Fruit fly (Drosophila melanogaster) whole organism, adult: ENCODE data around the gene CG12069.

Experiments
- CG11617 ChIP-seq: fragments of 200-800 bp; sonication (Bioruptor generic); optimal IDR thresholded peaks from 2 replicates; lab custom pipeline; 2017; ENCODE audit warnings: mild to moderate bottlenecking, missing biosample characterization, missing genetic modification reagents, missing genetic modification characterization
- CG12768 ChIP-seq: fragments of 200-800 bp; sonication (Bioruptor generic); optimal IDR thresholded peaks from 2 replicates; lab custom pipeline; 2017; ENCODE audit warnings: missing biosample characterization, missing genetic modification characterization, mild to moderate bottlenecking, moderate library complexity, missing genetic modification reagents
- CG14711 ChIP-seq: fragments of 200-800 bp; sonication (Bioruptor generic); optimal IDR thresholded peaks from 2 replicates; lab custom pipeline; 2018; ENCODE audit warnings: missing biosample characterization, mild to moderate bottlenecking, missing genetic modification characterization, moderate library complexity
- CG1620 ChIP-seq: fragments of 200-800 bp; sonication (Bioruptor generic); optimal IDR thresholded peaks from 2 replicates; lab custom pipeline; 2016; ENCODE audit warnings: missing biosample characterization, missing genetic modification characterization
- CG33017 ChIP-seq: fragments of 200-800 bp; sonication (Bioruptor generic); optimal IDR thresholded peaks from 2 replicates; lab custom pipeline; 2018; ENCODE audit warnings: missing biosample characterization, mild to moderate bottlenecking, missing genetic modification characterization, moderate library complexity
- CG5204 ChIP-seq: fragments of 200-800 bp; sonication (Bioruptor generic); optimal IDR thresholded peaks from 2 replicates; lab custom pipeline; 2016; ENCODE audit warnings: missing biosample characterization, missing genetic modification characterization
- CG7045 ChIP-seq: fragments of 200-800 bp; sonication (Bioruptor generic); optimal IDR thresholded peaks from 2 replicates; lab custom pipeline; 2017; ENCODE audit warnings: missing biosample characterization, mild to moderate bottlenecking, missing genetic modification characterization
- CG7101 ChIP-seq: fragments of 200-800 bp; sonication (Bioruptor generic); optimal IDR thresholded peaks from 2 replicates; lab custom pipeline; 2018; ENCODE audit warnings: missing biosample characterization, mild to moderate bottlenecking, missing genetic modification characterization, moderate library complexity
- Clk ChIP-seq: fragments of 200-800 bp; sonication (Bioruptor generic); optimal IDR thresholded peaks from 2 replicates; lab custom pipeline; 2017; ENCODE audit warnings: missing biosample characterization, missing genetic modification characterization
- Crg-1 ChIP-seq: fragments of 200-800 bp; sonication (Bioruptor generic); optimal IDR thresholded peaks from 2 replicates; lab custom pipeline; 2016; ENCODE audit warnings: missing biosample characterization, missing genetic modification characterization
- Hr96 ChIP-seq: fragments of 200-800 bp; sonication (Bioruptor generic); optimal IDR thresholded peaks from 2 replicates; lab custom pipeline; 2016; ENCODE audit warnings: missing biosample characterization, missing genetic modification characterization
- Mnt ChIP-seq: fragments of 200-800 bp; sonication (Bioruptor generic); optimal IDR thresholded peaks from 2 replicates; lab custom pipeline; 2016; ENCODE audit warnings: missing biosample characterization, mild to moderate bottlenecking, missing genetic modification characterization
- bab1 ChIP-seq: fragments of 200-800 bp; sonication (Bioruptor generic); optimal IDR thresholded peaks from 3 replicates; lab custom pipeline; 2019; ENCODE audit warnings: missing biosample characterization, mild to moderate bottlenecking, missing genetic modification characterization, moderate library complexity
- cic ChIP-seq: fragments of 200-800 bp; sonication (Bioruptor generic); optimal IDR thresholded peaks from 2 replicates; lab custom pipeline; 2017; ENCODE audit warnings: missing biosample characterization, mild to moderate bottlenecking, missing genetic modification characterization, moderate library complexity
- cnc ChIP-seq, 2 experiments: fragments of >200 bp; optimal IDR thresholded peaks; 2 replicates each; lab custom pipeline; 2017
- kay ChIP-seq: fragments of 200-800 bp; sonication (Bioruptor generic); peaks from one replicate; lab custom pipeline; 2016; ENCODE audit warnings: missing biosample characterization, missing genetic modification characterization, borderline replicate concordance
- ovo ChIP-seq: fragments of 200-800 bp; sonication (Bioruptor generic); optimal IDR thresholded peaks from 2 replicates; lab custom pipeline; 2016; ENCODE audit warnings: missing biosample characterization, missing genetic modification characterization
- pad ChIP-seq: fragments of 200-800 bp; sonication (Bioruptor generic); optimal IDR thresholded peaks from 3 replicates; lab custom pipeline; 2017; ENCODE audit warnings: missing biosample characterization, missing genetic modification characterization, mild to moderate bottlenecking, moderate library complexity, missing genetic modification reagents
- tj ChIP-seq: fragments of 200-800 bp; sonication (Bioruptor generic); optimal IDR thresholded peaks from 3 replicates; lab custom pipeline; 2017; ENCODE audit warnings: missing biosample characterization, mild to moderate bottlenecking, missing genetic modification characterization, moderate library complexity
- toe ChIP-seq: fragments of 200-800 bp; sonication (Bioruptor generic); optimal IDR thresholded peaks from 2 replicates; lab custom pipeline; 2016; ENCODE audit warnings: missing biosample characterization, missing genetic modification characterization

CG12069 gene

DNA sequence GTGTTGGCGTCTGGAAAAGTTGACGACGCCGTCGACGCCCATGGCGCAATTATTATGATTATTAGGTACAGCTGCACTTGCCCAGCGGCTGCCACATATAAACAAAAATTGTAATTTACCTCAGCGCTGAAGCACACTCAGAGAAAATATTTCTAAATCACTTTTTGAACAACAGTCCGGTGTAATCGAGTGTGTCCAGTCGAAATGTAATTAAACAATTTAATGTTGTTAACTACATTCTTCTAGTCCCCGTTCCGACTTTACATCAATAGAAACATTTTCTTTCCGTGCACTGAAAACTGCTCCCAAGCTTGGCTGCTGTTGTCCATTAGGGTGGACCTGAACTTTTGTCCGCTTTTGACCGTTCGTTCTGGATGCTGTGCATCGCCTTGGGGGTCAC lies 33.7 kb upstream of the CG12069 start:
- TF ChIP-seq CG5204 (GFP tag; lab: Kevin White, UChicago) (no peak), kay (GFP tag; lab: Kevin White, UChicago) (no peak), pad (GFP tag; lab: Kevin White, UChicago) (no peak), Hr96 (GFP tag; lab: Kevin White, UChicago) (no peak), Crg-1 (GFP tag; lab: Kevin White, UChicago) (no peak), CG7045 (GFP tag; lab: Kevin White, UChicago) (no peak), Mnt (GFP tag; lab: Kevin White, UChicago) (no peak), bab1 (GFP tag; lab: Kevin White, UChicago) (no peak), CG33017 (tag; lab: Kevin White, UChicago) (no peak), Clk (GFP tag; lab: Kevin White, UChicago) (no peak), tj (GFP tag; lab: Kevin White, UChicago) (no peak), CG12768 (no peak), cnc (optimal IDR thresholded peaks at IDR 0.05; lab: Kevin White, UChicago) (no peak), cic (GFP tag; lab: Kevin White, UChicago) (no peak), CG14711 (tag; lab: Kevin White, UChicago) (no peak), CG11617 (no peak), CG7101 (no peak), CG1620 (GFP tag; lab: Kevin White, UChicago) (no peak), ovo (GFP tag; lab: Kevin White, UChicago) (no peak)

DNA sequence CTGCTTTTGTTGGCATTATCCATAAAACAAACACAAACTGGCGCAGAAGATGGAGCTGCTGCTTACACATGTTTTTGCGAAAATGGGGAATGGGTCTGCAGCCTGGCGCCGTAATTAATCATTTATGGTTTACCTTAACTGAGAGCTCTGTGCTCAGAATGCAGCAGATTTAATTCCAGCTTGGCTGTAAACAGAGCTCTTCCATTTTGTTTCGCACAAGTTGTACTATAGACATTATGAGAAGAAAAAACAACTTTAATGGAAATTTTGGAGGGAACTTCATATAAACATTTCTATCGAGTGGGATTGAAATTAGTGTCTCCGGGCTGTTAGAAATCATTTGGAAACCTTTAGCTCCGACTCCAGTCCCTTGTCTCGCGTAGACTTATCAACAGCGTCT lies 30.5 kb upstream of the CG12069 start, which contains the start of gene eIF4H2:
eIF4H2 (plus strand) TSS at position 301 of the 400 bp plus-strand sequence.
- no peak for TF ChIP-seq CG7101
- no peak for TF ChIP-seq CG11617
- no peak for TF ChIP-seq bab1 (GFP tag; lab: Kevin White, UChicago)
- no peak for TF ChIP-seq Mnt (GFP tag; lab: Kevin White, UChicago)
- no peak for TF ChIP-seq kay (GFP tag; lab: Kevin White, UChicago)
- TF ChIP-seq CG12768 = no peak
- TF ChIP-seq cic (GFP tag; lab: Kevin White, UChicago) = no peak
- TF ChIP-seq cnc (optimal IDR thresholded peaks at IDR 0.05; lab: Kevin White, UChicago) = no peak
- TF ChIP-seq pad (GFP tag; lab: Kevin White, UChicago) = no peak
- TF ChIP-seq Hr96 (GFP tag; lab: Kevin White, UChicago) = no peak
- TF ChIP-seq CG14711 (tag; lab: Kevin White, UChicago) = no peak
- no peak for TF ChIP-seq CG7045 (GFP tag; lab: Kevin White, UChicago)
- TF ChIP-seq tj (GFP tag; lab: Kevin White, UChicago) = no peak
- TF ChIP-seq CG5204 (GFP tag; lab: Kevin White, UChicago) = no peak
- TF ChIP-seq ovo (GFP tag; lab: Kevin White, UChicago) = no peak
- TF ChIP-seq Crg-1 (GFP tag; lab: Kevin White, UChicago) = no peak

- no peak for TF ChIP-seq CG7101
- TF ChIP-seq Hr96 (GFP tag; lab: Kevin White, UChicago) = no peak
- TF ChIP-seq kay (GFP tag; lab: Kevin White, UChicago) = no peak
- no peak for TF ChIP-seq CG1620 (GFP tag; lab: Kevin White, UChicago)
- no peak for TF ChIP-seq CG5204 (GFP tag; lab: Kevin White, UChicago)
- TF ChIP-seq Mnt (GFP tag; lab: Kevin White, UChicago) = no peak
- TF ChIP-seq CG14711 (tag; lab: Kevin White, UChicago) = no peak
- TF ChIP-seq toe (GFP tag; lab: Kevin White, UChicago) = no peak
- no peak for TF ChIP-seq CG12768
- no peak for TF ChIP-seq CG7045 (GFP tag; lab: Kevin White, UChicago)
- no peak for TF ChIP-seq ovo (GFP tag; lab: Kevin White, UChicago)
- no peak for TF ChIP-seq CG11617
- no peak for TF ChIP-seq Clk (GFP tag; lab: Kevin White, UChicago)
- no peak for TF ChIP-seq cnc (optimal IDR thresholded peaks at IDR 0.05; lab: Kevin White, UChicago)
- no peak for TF ChIP-seq Crg-1 (GFP tag; lab: Kevin White, UChicago)
Measured at dm6 chr3R:30722374-30722773, 27.1 kb upstream of the CG12069 start.

DNA sequence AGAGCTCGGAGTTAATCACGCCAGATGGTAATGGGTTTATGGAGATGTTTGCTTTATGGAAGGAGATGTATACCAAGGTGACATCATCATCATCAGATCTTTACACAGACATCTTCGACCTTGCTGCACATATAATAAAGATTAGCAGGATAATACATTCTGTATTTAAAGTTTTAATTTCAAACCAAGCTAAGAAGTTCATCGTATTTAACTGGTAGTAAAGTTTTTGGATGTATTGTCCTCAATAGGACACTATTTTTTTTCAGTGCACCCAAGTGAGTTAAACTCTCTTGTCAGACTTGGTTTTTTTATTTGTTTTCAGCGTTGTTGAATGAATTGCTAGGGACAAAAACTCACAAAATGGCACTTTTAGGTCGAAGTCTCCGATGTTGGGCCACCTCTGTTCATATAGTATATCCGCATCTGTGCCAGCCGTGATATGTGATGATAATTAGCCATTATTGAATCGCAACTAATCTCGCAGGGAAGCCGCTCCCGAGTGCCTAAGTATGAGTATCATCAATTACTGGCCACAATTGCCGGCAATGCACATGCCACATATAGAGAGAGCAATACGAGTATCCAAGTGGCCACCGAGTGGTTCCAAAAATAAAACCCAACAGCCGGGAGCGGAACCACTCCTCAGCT lies 26.0 kb upstream of the CG12069 start:
- TF ChIP-seq Crg-1 (GFP tag; lab: Kevin White, UChicago) (no peak), kay (GFP tag; lab: Kevin White, UChicago) (no peak), toe (GFP tag; lab: Kevin White, UChicago) (no peak), CG14711 (tag; lab: Kevin White, UChicago) (no peak), CG12768 (no peak), Clk (GFP tag; lab: Kevin White, UChicago) (no peak), CG5204 (GFP tag; lab: Kevin White, UChicago) (no peak), CG1620 (GFP tag; lab: Kevin White, UChicago) (no peak), tj (GFP tag; lab: Kevin White, UChicago) (no peak)

DNA sequence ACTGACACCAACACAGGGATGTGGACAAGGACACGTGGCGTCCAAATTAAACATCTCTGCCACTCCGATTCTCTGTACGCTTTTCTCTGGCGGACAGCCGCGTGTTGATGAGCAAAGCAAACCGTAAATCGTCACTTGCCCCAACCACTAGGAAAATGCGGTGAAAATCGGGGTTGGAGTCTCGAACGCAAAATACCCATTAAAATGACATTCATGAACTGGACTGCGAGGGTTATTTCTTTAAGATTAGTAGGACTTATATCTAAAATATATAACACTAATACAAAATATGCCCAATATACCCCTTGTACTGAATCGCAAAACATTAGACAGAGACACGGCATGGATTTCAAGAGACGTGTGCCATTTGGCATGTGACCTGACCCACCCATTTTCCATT lies 23.1 kb upstream of the CG12069 start:
- TF ChIP-seq tj (GFP tag; lab: Kevin White, UChicago) = no peak
- TF ChIP-seq pad (GFP tag; lab: Kevin White, UChicago) = no peak
- TF ChIP-seq CG33017 (tag; lab: Kevin White, UChicago) = no peak
- no peak for TF ChIP-seq toe (GFP tag; lab: Kevin White, UChicago)
- no peak for TF ChIP-seq ovo (GFP tag; lab: Kevin White, UChicago)
- TF ChIP-seq CG7101 = no peak
- no peak for TF ChIP-seq Crg-1 (GFP tag; lab: Kevin White, UChicago)
- TF ChIP-seq CG7045 (GFP tag; lab: Kevin White, UChicago) = no peak
- no peak for TF ChIP-seq Clk (GFP tag; lab: Kevin White, UChicago)
- no peak for TF ChIP-seq CG12768
- TF ChIP-seq CG11617 = no peak
- no peak for TF ChIP-seq cic (GFP tag; lab: Kevin White, UChicago)
- TF ChIP-seq cnc (optimal IDR thresholded peaks at IDR 0.05; lab: Kevin White, UChicago) = no peak
- no peak for TF ChIP-seq Hr96 (GFP tag; lab: Kevin White, UChicago)
- no peak for TF ChIP-seq Mnt (GFP tag; lab: Kevin White, UChicago)
- TF ChIP-seq CG5204 (GFP tag; lab: Kevin White, UChicago) = no peak
- no peak for TF ChIP-seq CG14711 (tag; lab: Kevin White, UChicago)
